Worm (Caenorhabditis elegans): ENCODE results near the gene srbc-21.

DNA sequence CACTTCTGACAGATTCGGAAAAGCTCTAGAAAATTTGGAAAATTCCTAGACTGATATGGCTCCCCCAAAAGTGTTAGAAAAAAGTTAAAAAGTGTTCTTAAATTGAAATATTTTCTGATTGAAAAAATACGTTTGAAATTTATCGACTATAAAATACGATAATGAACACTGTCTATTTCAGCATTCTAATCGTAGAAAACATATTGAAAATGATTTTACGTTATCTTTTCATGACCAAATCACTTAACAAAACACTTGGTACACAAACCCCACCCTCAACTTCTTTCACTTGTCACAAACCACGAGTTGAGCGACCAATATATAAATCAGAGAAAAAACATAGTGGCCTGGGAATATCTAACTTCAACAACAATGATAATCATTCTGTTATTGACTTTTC is 23.9 kb downstream of the srbc-21 start, which contains the start of gene cyp-33C1:
- TF ChIP-seq nhr-12 (tag; optimal IDR thresholded peaks at IDR 0.05) (no peak), ztf-11 (tag; optimal IDR thresholded peaks at IDR 0.05) (no peak), ham-2 (GFP tag; optimal IDR thresholded peaks at IDR 0.05) (no peak), bed-3 (GFP tag; optimal IDR thresholded peaks at IDR 0.05) (no peak), elt-1 (tag; optimal IDR thresholded peaks at IDR 0.05; ENCODE audit: borderline replicate concordance, insufficient read depth) (no peak), unc-120 (tag; optimal IDR thresholded peaks at IDR 0.05; ENCODE audit: poor library complexity, severe bottlenecking) (no peak), mep-1 (tag; optimal IDR thresholded peaks at IDR 0.05) (no peak), pha-4 (tag; optimal IDR thresholded peaks at IDR 0.05) (no peak)

Data from whole organism, mixed stage, embryonic.